Worm (Caenorhabditis elegans): ENCODE measurements around the gene Y73F8A.13.

DNA sequence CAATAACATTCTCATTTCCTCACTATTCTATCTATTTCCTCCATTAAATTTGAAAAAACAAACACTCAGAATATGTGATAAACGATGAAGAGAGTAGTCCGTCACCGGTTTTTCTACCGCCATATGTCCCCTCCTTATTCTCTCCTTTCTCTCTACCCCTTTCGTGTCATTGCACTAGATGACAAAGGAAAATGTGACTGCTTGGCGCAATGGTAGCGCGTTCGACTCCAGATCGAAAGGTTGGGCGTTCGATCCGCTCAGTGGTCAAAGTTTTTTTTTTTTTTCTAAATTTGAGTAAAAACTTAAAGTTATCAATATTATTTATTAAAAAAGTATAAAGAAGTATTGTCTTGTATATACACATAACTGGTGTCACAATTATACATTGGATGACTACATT is 22.5 kb upstream of the Y73F8A.13 start:
- TF ChIP-seq W03F9.2 (tag; optimal IDR thresholded peaks at IDR 0.05): no peak
- TF ChIP-seq dao-5 (tag; optimal IDR thresholded peaks at IDR 0.05): no peak

Measured in whole organism, L4/young adult.